Worm (Caenorhabditis elegans) whole organism, midembryonic: ENCODE measurements around the gene asm-1.
A peak's percentile ranks its signal among the peaks of the same experiment; 100 is the strongest.

Experiments used
- T22C8.4 ChIP-seq: fragments of 200-800 bp; sonication (Bioruptor generic); IDR thresholded peaks from 2 replicates; pipeline ENCODE4 v1.3.6; 2022; ENCODE audit warnings: missing genetic modification characterization, missing compliant biosample characterization
- cog-1 ChIP-seq: sonication (generic microtip); optimal IDR thresholded peaks from 2 replicates; lab custom pipeline; 2016; ENCODE audit warnings: missing genetic modification characterization, missing compliant biosample characterization
- flt-1 ChIP-seq: fragments of 200-800 bp; sonication (Bioruptor generic); IDR thresholded peaks from 2 replicates; pipeline ENCODE4 v1.3.6; 2022; ENCODE audit warnings: missing genetic modification characterization, missing compliant biosample characterization
- klf-2 ChIP-seq: fragments of 200-800 bp; sonication (Bioruptor generic); conservative IDR thresholded peaks from 2 replicates; pipeline ENCODE4 v1.3.6; 2022; ENCODE audit warnings: missing genetic modification reagents, missing genetic modification characterization, missing compliant biosample characterization
- med-1 ChIP-seq: sonication (generic microtip); optimal IDR thresholded peaks from 2 replicates; lab custom pipeline; 2017; ENCODE audit warnings: missing genetic modification characterization, mild to moderate bottlenecking, missing compliant biosample characterization, antibody characterized with exemption, missing genetic modification reagents; ENCODE audit not compliant: insufficient read depth
- ref-1 ChIP-seq: fragments of 200-800 bp; sonication (Bioruptor generic); conservative IDR thresholded peaks from 2 replicates; pipeline ENCODE4 v1.3.6; 2022; ENCODE audit warnings: missing genetic modification reagents, missing genetic modification characterization, missing compliant biosample characterization
- tab-1 ChIP-seq: fragments of 200-800 bp; sonication (Bioruptor generic); IDR thresholded peaks from 2 replicates; pipeline ENCODE4 v1.3.6; 2022; ENCODE audit warnings: missing genetic modification characterization, missing compliant biosample characterization
- ztf-23 ChIP-seq: fragments of 200-800 bp; sonication (Bioruptor generic); IDR thresholded peaks from 2 replicates; pipeline ENCODE4 v1.3.6; 2022; ENCODE audit warnings: missing genetic modification reagents, missing genetic modification characterization, missing compliant biosample characterization
- ztf-29 ChIP-seq: fragments of 200-800 bp; sonication (Bioruptor generic); IDR thresholded peaks from 2 replicates; pipeline ENCODE4 v1.3.6; 2022; ENCODE audit warnings: missing genetic modification reagents, missing genetic modification characterization, missing compliant biosample characterization

asm-1 gene

DNA sequence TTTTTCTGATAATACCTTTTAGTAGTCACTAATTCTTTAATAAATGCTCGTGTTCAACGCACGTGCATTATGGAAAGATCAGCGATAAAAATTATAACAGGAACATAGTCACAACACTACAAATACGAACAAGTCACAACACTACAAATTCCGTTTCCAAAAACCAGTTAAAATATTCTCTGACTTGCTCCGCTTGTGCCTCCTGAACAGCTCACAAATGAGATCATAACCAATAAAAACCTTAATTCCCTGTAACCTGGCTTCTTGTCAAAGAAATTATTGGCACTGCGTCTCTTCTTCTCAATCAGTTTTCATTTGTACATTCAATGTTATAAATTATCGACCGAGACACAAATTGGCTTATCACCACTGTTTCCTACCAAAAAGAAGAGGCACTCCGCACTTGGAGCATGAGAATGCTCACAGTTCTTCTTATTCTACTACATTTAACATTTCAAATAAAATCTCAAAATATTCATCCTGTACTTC is 9.5 kb downstream of the asm-1 start, which contains the start of gene B0252.1:
TSS of gene B0252.1 (plus strand) at position 318 of the 489 bp plus-strand sequence.
- TF ChIP-seq klf-2 = no peak
- no peak for TF ChIP-seq T22C8.4
- TF ChIP-seq tab-1 = no peak
- TF ChIP-seq ztf-29 (GFP tag; lab: Robert Waterston, UW) = no peak
- TF ChIP-seq med-1 (GFP tag; lab: Kevin White, UChicago) = no peak
- TF ChIP-seq cog-1 = no peak
- no peak for TF ChIP-seq flt-1 (GFP tag; lab: Robert Waterston, UW)
- TF ChIP-seq ztf-23 (GFP tag; lab: Robert Waterston, UW) = no peak
- TF ChIP-seq ref-1 (GFP tag; lab: Robert Waterston, UW) = no peak

DNA sequence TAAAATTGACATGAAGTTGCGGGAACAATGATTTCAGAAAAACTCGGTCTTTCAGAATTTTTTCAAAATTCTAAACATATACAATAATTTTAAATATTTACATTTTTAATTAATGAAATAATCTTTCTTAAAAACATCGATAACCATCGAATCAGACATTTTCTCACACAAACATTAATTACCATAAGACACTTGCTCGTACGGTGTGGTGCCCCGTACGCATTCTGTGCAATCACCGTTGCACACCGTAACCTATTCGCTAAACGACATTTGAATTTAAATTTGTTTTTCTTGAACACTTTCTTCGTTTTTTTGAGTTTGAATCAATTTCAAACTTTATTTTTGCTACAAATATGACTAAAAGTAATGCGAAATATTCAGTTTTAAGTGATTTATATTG is 13.9 kb downstream of the asm-1 start:
- no peak for TF ChIP-seq ztf-23 (GFP tag; lab: Robert Waterston, UW)
- no peak for TF ChIP-seq flt-1 (GFP tag; lab: Robert Waterston, UW)
- no peak for TF ChIP-seq klf-2
- TF ChIP-seq T22C8.4 = no peak
- TF ChIP-seq ztf-29 (GFP tag; lab: Robert Waterston, UW) = no peak
- TF ChIP-seq med-1 (GFP tag; lab: Kevin White, UChicago) = no peak
- TF ChIP-seq ref-1 (GFP tag; lab: Robert Waterston, UW) = no peak
- TF ChIP-seq tab-1 = no peak
- no peak for TF ChIP-seq cog-1

DNA sequence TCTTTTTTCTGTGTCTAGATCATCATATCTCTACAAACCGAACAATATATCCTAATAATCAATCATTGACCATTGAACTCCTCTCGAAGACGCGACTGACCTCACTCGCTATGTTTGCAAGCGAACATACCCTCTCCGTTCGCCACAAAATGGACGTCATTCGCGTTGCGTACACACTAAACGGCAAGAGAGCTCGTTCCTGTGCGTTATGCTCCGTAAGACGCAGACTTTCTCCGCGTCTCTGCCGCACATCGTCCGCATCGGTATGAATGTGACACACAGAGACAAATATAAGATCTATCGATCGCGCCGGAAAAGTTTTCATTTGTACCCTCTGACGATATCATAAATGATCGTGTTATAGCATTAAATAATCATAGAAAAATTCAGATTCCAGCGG is 16.2 kb downstream of the asm-1 start:
- no peak for TF ChIP-seq med-1 (GFP tag; lab: Kevin White, UChicago)
- no peak for TF ChIP-seq ztf-29 (GFP tag; lab: Robert Waterston, UW)
- TF ChIP-seq ztf-23 (GFP tag; lab: Robert Waterston, UW) = no peak
- 0 out of 2 replicates have a peak, but pooled peaks have one; percentile 51 for TF ChIP-seq flt-1 (GFP tag; lab: Robert Waterston, UW)
- TF ChIP-seq klf-2 = no peak
- TF ChIP-seq ref-1 (GFP tag; lab: Robert Waterston, UW) = no peak
- no peak for TF ChIP-seq tab-1
- peak; percentile 29 for TF ChIP-seq cog-1
- TF ChIP-seq T22C8.4 = no peak

DNA sequence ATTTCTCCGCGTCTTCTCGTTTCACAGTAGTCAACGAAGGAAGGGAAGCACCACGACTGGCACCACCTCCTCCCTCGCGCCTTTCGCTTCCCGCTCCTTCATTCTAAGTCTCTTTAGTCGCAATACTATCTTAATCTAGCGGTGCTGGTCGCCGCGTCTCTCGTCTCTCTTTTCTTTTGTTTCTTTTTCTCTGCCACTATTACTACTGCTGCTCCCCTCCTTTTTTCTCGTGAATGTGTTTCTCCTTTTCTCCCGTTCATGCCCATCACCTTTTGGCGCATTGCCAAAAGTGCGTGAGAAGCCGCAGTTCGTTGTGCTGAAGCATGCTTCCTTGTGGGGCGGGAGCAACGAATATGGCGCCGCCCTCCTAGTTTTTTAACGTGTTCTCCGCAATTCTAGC is 16.6 kb downstream of the asm-1 start:
- TF ChIP-seq cog-1 (no peak), ref-1 (GFP tag; lab: Robert Waterston, UW) (no peak), T22C8.4 (no peak), ztf-29 (GFP tag; lab: Robert Waterston, UW) (no peak), med-1 (GFP tag; lab: Kevin White, UChicago) (no peak), ztf-23 (GFP tag; lab: Robert Waterston, UW) (no peak), klf-2 (no peak), tab-1 (no peak), flt-1 (GFP tag; lab: Robert Waterston, UW) (no peak)

DNA sequence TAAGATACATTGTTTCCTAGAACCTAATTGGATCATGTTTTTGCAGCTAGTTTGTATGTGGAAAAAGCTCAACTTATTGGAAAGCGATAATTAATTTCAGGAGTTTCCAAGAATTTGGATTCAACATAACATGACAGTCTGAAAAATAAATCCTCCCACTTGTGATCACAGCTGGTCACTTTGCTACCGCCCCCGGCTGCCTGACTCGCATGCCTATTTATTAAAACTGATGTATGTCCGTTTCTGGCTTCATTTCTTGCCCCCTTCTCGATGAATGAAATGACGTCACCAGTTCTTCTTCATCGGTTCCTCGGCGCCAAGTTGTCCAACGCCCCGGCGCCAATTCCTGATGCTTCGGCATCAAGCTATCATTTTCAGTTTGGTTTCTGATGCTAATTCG is 17.2 kb downstream of the asm-1 start:
- TF ChIP-seq klf-2 (no peak), ztf-23 (GFP tag; lab: Robert Waterston, UW) (no peak), ref-1 (GFP tag; lab: Robert Waterston, UW) (no peak), ztf-29 (GFP tag; lab: Robert Waterston, UW) (no peak), T22C8.4 (no peak), med-1 (GFP tag; lab: Kevin White, UChicago) (no peak), tab-1 (no peak), flt-1 (GFP tag; lab: Robert Waterston, UW) (no peak), cog-1 (no peak)

DNA sequence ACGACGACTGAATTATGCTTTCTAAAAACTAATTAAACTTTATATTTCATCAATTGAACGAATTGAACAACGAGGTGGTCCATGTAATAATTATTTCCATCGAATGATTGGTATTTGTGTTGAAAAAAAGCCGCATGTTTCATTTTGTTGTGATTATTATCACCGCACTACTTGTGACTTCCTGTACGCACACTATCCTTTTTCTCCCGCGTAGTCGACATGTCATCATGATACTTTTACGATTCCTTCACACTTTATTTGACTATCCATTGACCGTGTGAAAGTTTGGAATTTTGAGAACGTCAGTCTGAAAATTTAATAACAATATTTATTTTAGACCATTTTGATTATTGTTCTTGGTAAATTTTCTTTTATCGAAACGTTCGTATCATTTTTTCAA is 17.7 kb downstream of the asm-1 start, which contains the start of gene F22D3.4:
TSS of gene F22D3.4 (minus strand) at position 1 of the 400 bp plus-strand sequence.
- TF ChIP-seq klf-2 (no peak), tab-1 (no peak), T22C8.4 (no peak), flt-1 (GFP tag; lab: Robert Waterston, UW) (no peak), ztf-29 (GFP tag; lab: Robert Waterston, UW) (no peak), ztf-23 (GFP tag; lab: Robert Waterston, UW) (no peak)

DNA sequence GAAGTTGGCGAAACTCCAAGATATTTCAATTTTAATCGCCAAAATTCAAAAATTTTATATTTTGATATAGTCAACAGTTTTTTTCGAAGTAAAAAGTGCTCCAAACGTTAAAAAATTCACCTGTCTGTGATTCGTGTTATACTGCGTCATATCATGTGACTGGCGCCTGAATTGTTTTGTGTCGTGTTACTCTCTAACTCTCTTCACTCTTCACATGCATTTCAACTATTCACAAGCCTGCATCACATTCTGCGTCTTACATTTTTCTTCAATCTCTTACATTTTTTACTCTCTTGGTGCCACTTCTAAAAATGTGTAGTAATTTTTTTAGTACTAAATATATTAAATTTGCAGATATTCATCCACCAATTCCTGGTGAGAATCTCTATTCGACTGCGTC is 18.5 kb downstream of the asm-1 start, which contains the start of gene flcn-1:
TSS of gene flcn-1 (plus strand) at position 348 of the 400 bp plus-strand sequence.
- no peak for TF ChIP-seq ref-1 (GFP tag; lab: Robert Waterston, UW)
- no peak for TF ChIP-seq T22C8.4
- no peak for TF ChIP-seq klf-2

DNA sequence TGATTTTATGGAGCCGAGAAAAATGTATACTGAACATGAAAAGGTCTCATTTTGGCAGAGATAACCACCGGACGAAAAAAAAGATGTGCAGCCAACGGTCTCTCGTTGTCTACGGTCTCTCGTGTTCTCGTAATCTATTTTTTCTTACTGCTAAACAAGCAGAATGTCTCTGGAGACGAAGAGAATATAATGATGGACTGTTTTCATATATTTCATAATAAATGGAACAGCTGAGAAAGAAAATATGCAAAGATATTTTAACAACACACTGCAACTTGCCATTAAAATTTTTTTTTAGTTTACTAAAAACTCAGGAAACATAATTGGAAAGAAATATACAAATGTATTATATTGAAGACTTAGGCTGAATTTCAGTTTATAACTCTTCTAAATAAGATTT is 20.2 kb downstream of the asm-1 start:
- TF ChIP-seq med-1 (GFP tag; lab: Kevin White, UChicago) = no peak

DNA sequence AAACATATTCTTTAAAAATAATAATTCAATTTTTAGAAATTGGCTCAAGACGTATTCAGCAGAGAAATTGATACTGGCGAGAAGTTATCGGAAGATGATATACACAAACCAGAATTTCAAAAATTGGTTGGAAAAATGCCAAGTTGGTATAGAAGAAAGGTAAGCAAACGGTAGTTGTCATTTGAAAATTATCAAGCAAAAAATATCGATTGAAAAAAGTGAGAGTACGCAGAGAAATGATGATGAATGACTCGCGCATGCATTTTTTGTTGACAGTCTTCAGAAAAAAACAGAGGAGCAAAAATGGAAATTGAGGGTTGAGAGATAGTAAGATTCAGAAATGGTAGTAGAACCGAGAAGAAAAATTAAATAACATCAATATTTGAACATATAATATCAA is 23.1 kb downstream of the asm-1 start:
- no peak for TF ChIP-seq T22C8.4

DNA sequence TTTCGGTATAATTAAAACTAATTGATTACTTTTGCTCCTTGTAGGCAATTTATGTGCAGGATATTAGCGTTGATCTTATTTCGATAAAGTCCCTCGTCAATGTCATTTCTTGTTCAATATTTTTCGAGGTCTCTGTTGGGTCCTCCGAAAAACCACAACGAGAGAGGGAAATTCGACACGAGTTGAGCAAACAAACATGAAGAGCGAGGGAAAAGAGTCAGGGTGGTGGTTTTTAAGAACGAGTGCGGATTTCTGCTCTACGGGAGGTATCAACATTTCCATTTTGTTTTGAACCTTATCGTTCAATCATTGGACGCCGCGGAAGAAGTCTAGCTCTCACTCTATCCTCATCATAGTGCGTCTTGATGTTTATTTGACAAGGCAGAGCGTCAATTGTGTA is 24.9 kb downstream of the asm-1 start:
- TF ChIP-seq ref-1 (GFP tag; lab: Robert Waterston, UW) (no peak), flt-1 (GFP tag; lab: Robert Waterston, UW) (no peak), cog-1 (no peak), ztf-23 (GFP tag; lab: Robert Waterston, UW) (no peak), tab-1 (no peak)

DNA sequence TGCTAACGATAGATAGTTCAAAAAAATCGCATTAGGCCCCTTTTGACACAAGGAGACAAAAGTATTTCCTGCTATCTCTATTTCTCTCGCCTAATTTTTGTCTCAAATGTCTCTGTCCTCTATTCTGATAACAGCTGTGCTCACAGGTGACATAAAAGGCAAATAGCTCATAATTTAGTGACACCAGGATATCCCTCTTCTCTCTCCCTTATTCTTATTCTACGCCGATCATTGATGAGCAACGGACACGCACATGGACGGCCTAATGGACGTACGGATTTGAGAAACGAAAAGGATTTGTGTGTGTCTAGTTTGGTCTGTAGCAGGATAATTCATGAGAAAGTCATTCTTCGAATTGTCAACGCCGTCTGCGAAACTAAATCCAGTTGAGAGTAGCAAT is 26.1 kb downstream of the asm-1 start:
- TF ChIP-seq cog-1 (no peak), ztf-29 (GFP tag; lab: Robert Waterston, UW) (no peak), tab-1 (no peak), ztf-23 (GFP tag; lab: Robert Waterston, UW) (no peak), klf-2 (no peak), med-1 (GFP tag; lab: Kevin White, UChicago) (no peak), flt-1 (GFP tag; lab: Robert Waterston, UW) (no peak), T22C8.4 (no peak), ref-1 (GFP tag; lab: Robert Waterston, UW) (no peak)
